Worm (Caenorhabditis elegans): ENCODE results near the gene F23F12.13.

- no peak for TF ChIP-seq cog-1 (tag; optimal IDR thresholded peaks at IDR 0.05)
- no peak for TF ChIP-seq ref-1 (GFP tag; conservative IDR thresholded peaks at IDR 0.05)
- no peak for TF ChIP-seq med-1 (GFP tag; optimal IDR thresholded peaks at IDR 0.05; ENCODE audit: insufficient read depth)
These were observed 28.5 kb upstream of the F23F12.13 start, which contains the start of gene T26A5.2 for ce11 chrIII:6467005-6467404.
